Worm (Caenorhabditis elegans): ENCODE data around the gene ZK930.2.

Gene ZK930.2

ce11 chrII:11893323-11893722 lies at the start of gene ZK930.2:
TSS of gene ZK930.2 (minus strand) at chrII:11893423.
- TF ChIP-seq cey-2 (tag; optimal IDR thresholded peaks at IDR 0.05; ENCODE audit: borderline replicate concordance, insufficient read depth) (no peak), zfp-2 (tag; optimal IDR thresholded peaks at IDR 0.05) (no peak), ztf-11 (tag; optimal IDR thresholded peaks at IDR 0.05) (no peak), lin-39 (tag; optimal IDR thresholded peaks at IDR 0.05) (no peak), ZK546.5 (tag; optimal IDR thresholded peaks at IDR 0.05) (no peak), nhr-10 (tag; optimal IDR thresholded peaks at IDR 0.05) (no peak), lin-15B (tag; optimal IDR thresholded peaks at IDR 0.05) (no peak), nhr-25 (tag; optimal IDR thresholded peaks at IDR 0.05; ENCODE audit: borderline replicate concordance, insufficient read depth) (no peak), ceh-82 (tag; optimal IDR thresholded peaks at IDR 0.05) (no peak), daf-19 (GFP tag; conservative IDR thresholded peaks at IDR 0.05) (no peak), snpc-1.2 (GFP tag; IDR thresholded peaks at IDR 0.05) (no peak), hmg-1.1 (GFP tag; IDR thresholded peaks at IDR 0.05) (no peak)

DNA sequence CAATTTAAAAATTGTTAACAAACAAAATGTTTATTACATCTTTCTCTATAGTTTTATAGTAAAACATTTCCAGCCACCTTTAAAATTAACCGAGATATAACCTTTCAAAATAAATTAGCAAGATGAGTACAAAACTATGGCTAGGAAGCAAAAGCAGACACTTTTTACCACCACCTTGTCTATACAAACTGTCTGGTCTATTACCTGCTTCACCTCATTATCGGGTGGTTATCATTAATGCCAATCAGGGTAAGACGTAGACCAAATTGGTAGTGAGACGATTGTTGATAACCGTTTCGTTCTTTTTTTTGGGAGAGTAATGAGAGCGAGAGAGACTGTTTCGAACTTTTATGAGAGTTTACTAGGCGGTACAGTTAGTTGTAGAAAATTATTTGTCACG lies 43.2 kb upstream of the ZK930.2 start:
- TF ChIP-seq hlh-11 (tag; optimal IDR thresholded peaks at IDR 0.05) (peak; percentile 20), fkh-10 (GFP tag; optimal IDR thresholded peaks at IDR 0.05) (no peak), dmd-6 (GFP tag; IDR thresholded peaks at IDR 0.05) (peak; percentile 18; the same call in 1 of the 2 replicates), pqm-1 (tag; optimal IDR thresholded peaks at IDR 0.05) (peak; percentile 71), arid-1 (GFP tag; conservative IDR thresholded peaks at IDR 0.05) (no peak), nhr-28 (tag; optimal IDR thresholded peaks at IDR 0.05) (peak; percentile 6), tra-1 (GFP tag; IDR thresholded peaks at IDR 0.05) (0 out of 2 replicates have a peak, but pooled peaks have one; percentile 39)

- TF ChIP-seq ceh-44 (GFP tag; IDR thresholded peaks at IDR 0.05) (no peak), unc-62 (GFP tag; optimal IDR thresholded peaks at IDR 0.05 in 1 of 2) (peak in 1 of 2 experiments; percentile 66), unc-62 (tag; optimal IDR thresholded peaks at IDR 0.05) (no peak)
Measured at ce11 chrII:11935266-11935665, 42.0 kb upstream of the ZK930.2 start, which contains the start of gene lin-29. TSS of gene lin-29 (minus strand) at chrII:11935343.

DNA sequence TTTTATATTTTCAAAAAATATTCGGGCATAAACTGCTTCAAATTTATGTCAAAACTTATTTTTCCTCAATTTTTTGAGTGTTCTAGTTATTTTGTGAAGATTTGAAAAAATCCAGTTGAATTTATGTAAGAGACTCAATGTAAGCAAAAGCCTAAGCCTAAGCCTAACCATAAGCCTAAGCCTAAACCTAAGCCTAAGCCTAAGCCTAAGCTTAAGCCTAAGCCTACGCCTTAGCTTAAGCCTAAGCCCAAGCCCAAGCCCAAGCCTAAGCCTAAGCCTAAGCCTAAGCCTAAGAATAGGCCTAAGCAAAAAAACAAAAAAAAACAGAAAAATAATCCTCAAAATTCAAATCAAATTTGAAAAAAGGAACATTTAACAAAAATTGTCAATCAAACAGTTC lies 36.9 kb upstream of the ZK930.2 start:
- TF ChIP-seq ctbp-1 (GFP tag; IDR thresholded peaks at IDR 0.05) (no peak), ceh-20 (GFP tag; IDR thresholded peaks at IDR 0.05) (no peak), ama-1 (optimal IDR thresholded peaks at IDR 0.05) (no peak), fos-1 (tag; optimal IDR thresholded peaks at IDR 0.05) (no peak), madf-5 (GFP tag; IDR thresholded peaks at IDR 0.05) (no peak), cey-2 (tag; optimal IDR thresholded peaks at IDR 0.05; ENCODE audit: borderline replicate concordance, insufficient read depth) (no peak), unc-130 (GFP tag; optimal IDR thresholded peaks at IDR 0.05) (no peak), mes-2 (tag; optimal IDR thresholded peaks at IDR 0.05; ENCODE audit: poor library complexity, severe bottlenecking) (no peak), ZK337.2 (GFP tag; IDR thresholded peaks at IDR 0.05) (no peak), nhr-77 (tag; optimal IDR thresholded peaks at IDR 0.05) (no peak), nhr-10 (tag; optimal IDR thresholded peaks at IDR 0.05) (no peak), madf-9 (GFP tag; conservative IDR thresholded peaks at IDR 0.05) (no peak), F37D6.2 (tag; optimal IDR thresholded peaks at IDR 0.05) (no peak), arid-1 (GFP tag; conservative IDR thresholded peaks at IDR 0.05) (no peak), gei-8 (GFP tag; optimal IDR thresholded peaks at IDR 0.05) (no peak), ceh-32 (tag; optimal IDR thresholded peaks at IDR 0.05; ENCODE audit: poor library complexity) (no peak), lin-29 (GFP tag; IDR thresholded peaks at IDR 0.05) (no peak), dmd-6 (GFP tag; IDR thresholded peaks at IDR 0.05) (no peak), zip-11 (GFP tag; IDR thresholded peaks at IDR 0.05) (no peak)

Measured in whole organism, L4 larva.